Fruit fly (Drosophila melanogaster) whole organism, wandering third instar larva: Measurements from ENCODE around the gene CG3909.

Source experiments
- Abd-B ChIP-seq: fragments of >200 bp; optimal IDR thresholded peaks from 2 replicates; lab custom pipeline; 2017; ENCODE audit warnings: missing biosample characterization, missing genetic modification characterization
- CG32264 ChIP-seq: fragments of 200-800 bp; sonication (Bioruptor generic); optimal IDR thresholded peaks from 2 replicates; lab custom pipeline; 2016; ENCODE audit warnings: missing biosample characterization, missing genetic modification characterization
- CG9705 ChIP-seq: fragments of 200-800 bp; sonication (Bioruptor generic); optimal IDR thresholded peaks from 2 replicates; lab custom pipeline; 2018; ENCODE audit warnings: missing biosample characterization, mild to moderate bottlenecking, missing genetic modification characterization
- CrebA ChIP-seq: fragments of 200-800 bp; sonication (Bioruptor generic); optimal IDR thresholded peaks from 2 replicates; lab custom pipeline; 2016; ENCODE audit warnings: missing biosample characterization, mild to moderate bottlenecking, missing genetic modification characterization, borderline replicate concordance
- Dfd ChIP-seq: fragments of >200 bp; optimal IDR thresholded peaks from 2 replicates; lab custom pipeline; 2017; ENCODE audit warnings: missing biosample characterization, missing genetic modification characterization
- Dif ChIP-seq: fragments of 200-275, 200-300 bp; sonication (Bioruptor generic); optimal IDR thresholded peaks from 2 replicates; lab custom pipeline; 2018; ENCODE audit warnings: missing biosample characterization, missing genetic modification characterization; ENCODE audit not compliant: partially characterized antibody
- GATAd ChIP-seq: sonication (Bioruptor generic); optimal IDR thresholded peaks from 2 replicates; lab custom pipeline; 2016; ENCODE audit warnings: missing biosample characterization, missing genetic modification characterization
- HLH106 ChIP-seq: fragments of 200-800 bp; optimal IDR thresholded peaks from 3 replicates; lab custom pipeline; 2019; ENCODE audit warnings: missing biosample characterization, mild to moderate bottlenecking, missing genetic modification characterization, moderate library complexity
- Hnf4 ChIP-seq: fragments of 200-800 bp; sonication (Bioruptor generic); optimal IDR thresholded peaks from 2 replicates; lab custom pipeline; 2016; ENCODE audit warnings: missing biosample characterization, mild to moderate bottlenecking, missing genetic modification characterization
- Hr78 ChIP-seq: fragments of >200 bp; optimal IDR thresholded peaks from 2 replicates; lab custom pipeline; 2017; ENCODE audit warnings: missing biosample characterization, missing genetic modification characterization
- Hr83 ChIP-seq: fragments of 200-300 bp; sonication (Bioruptor generic); optimal IDR thresholded peaks from 2 replicates; lab custom pipeline; 2016; ENCODE audit warnings: missing biosample characterization, mild to moderate bottlenecking, missing genetic modification characterization, moderate library complexity; ENCODE audit not compliant: poor library complexity, severe bottlenecking
- Jra ChIP-seq: sonication (Bioruptor generic); optimal IDR thresholded peaks from 2 replicates; lab custom pipeline; 2016; ENCODE audit warnings: missing biosample characterization, missing genetic modification characterization
- Mio ChIP-seq: sonication (Bioruptor generic); optimal IDR thresholded peaks from 2 replicates; lab custom pipeline; 2016; ENCODE audit warnings: missing biosample characterization, missing genetic modification characterization
- N ChIP-seq: fragments of >200 bp; optimal IDR thresholded peaks from 2 replicates; lab custom pipeline; 2018; ENCODE audit warnings: missing biosample characterization, missing external identifiers, missing genetic modification characterization
- OdsH ChIP-seq: fragments of 200-800 bp; sonication (Bioruptor generic); optimal IDR thresholded peaks from 2 replicates; lab custom pipeline; 2016; ENCODE audit warnings: missing biosample characterization, mild to moderate bottlenecking, missing genetic modification characterization
- Rel ChIP-seq, 2 experiments: fragments of 200-800 bp; sonication (Bioruptor generic) in 1 of 2; optimal IDR thresholded peaks; 2 replicates in 1 of 2; 3 replicates in 1 of 2; lab custom pipeline; 2016 to 2019; ENCODE audit warnings: mild to moderate bottlenecking in 2 of 2, missing biosample characterization in 2 of 2, missing genetic modification characterization in 2 of 2, moderate library complexity in 1 of 2
- Sp1 ChIP-seq: fragments of 200-800 bp; sonication (Bioruptor generic); optimal IDR thresholded peaks from 3 replicates; lab custom pipeline; 2019; ENCODE audit warnings: missing biosample characterization, mild to moderate bottlenecking, missing genetic modification characterization, moderate library complexity
- Vsx2 ChIP-seq: fragments of 200-300, 225-300 bp; sonication (Bioruptor generic); optimal IDR thresholded peaks from 2 replicates; lab custom pipeline; 2018; ENCODE audit warnings: missing biosample characterization, missing genetic modification characterization; ENCODE audit not compliant: partially characterized antibody
- br ChIP-seq: fragments of 200-800 bp; sonication (Bioruptor generic); optimal IDR thresholded peaks from 2 replicates; lab custom pipeline; 2016; ENCODE audit warnings: missing biosample characterization, missing genetic modification characterization
- dl ChIP-seq, 2 experiments: fragments of 175-275, 200-275 bp in 1 of 2; fragments of 200-275 bp in 1 of 2; sonication (Bioruptor generic); optimal IDR thresholded peaks; lab custom pipeline; 2018; ENCODE audit warnings: mild to moderate bottlenecking in 2 of 2, missing biosample characterization in 2 of 2, missing genetic modification characterization in 2 of 2, moderate library complexity in 2 of 2; ENCODE audit not compliant: partially characterized antibody in 2 of 2, insufficient read depth in 1 of 2
- dsf ChIP-seq: sonication (Bioruptor generic); optimal IDR thresholded peaks from 2 replicates; lab custom pipeline; 2016; ENCODE audit warnings: missing biosample characterization, missing genetic modification characterization, borderline replicate concordance
- ey ChIP-seq: fragments of 200-800 bp; sonication (Bioruptor generic); optimal IDR thresholded peaks from 2 replicates; lab custom pipeline; 2016; ENCODE audit warnings: missing biosample characterization, missing genetic modification characterization
- foxo ChIP-seq, 2 experiments: fragments of 200-800 bp; sonication (Bioruptor generic); optimal IDR thresholded peaks; 2 replicates in 1 of 2; 3 replicates in 1 of 2; lab custom pipeline; 2016 to 2017; ENCODE audit warnings: missing biosample characterization in 2 of 2, missing genetic modification characterization in 2 of 2
- fru ChIP-seq: fragments of 200-800 bp; sonication (Bioruptor generic); optimal IDR thresholded peaks from 3 replicates; lab custom pipeline; 2016; ENCODE audit warnings: missing biosample characterization, mild to moderate bottlenecking, missing genetic modification characterization
- h ChIP-seq: fragments of 200-800 bp; sonication (Bioruptor generic); optimal IDR thresholded peaks from 3 replicates; lab custom pipeline; 2016; ENCODE audit warnings: missing biosample characterization, mild to moderate bottlenecking, missing genetic modification characterization
- jim ChIP-seq: fragments of 175-275, 200-325 bp; sonication (Bioruptor generic); optimal IDR thresholded peaks from 2 replicates; lab custom pipeline; 2016; ENCODE audit warnings: missing biosample characterization, mild to moderate bottlenecking, missing genetic modification characterization
- lola ChIP-seq: fragments of >200 bp; optimal IDR thresholded peaks from 2 replicates; lab custom pipeline; 2017; ENCODE audit warnings: missing biosample characterization, missing genetic modification characterization
- pan ChIP-seq: fragments of >200 bp; optimal IDR thresholded peaks from 2 replicates; lab custom pipeline; 2017
- psq ChIP-seq: fragments of 200-800 bp; sonication (Bioruptor generic); optimal IDR thresholded peaks from 3 replicates; lab custom pipeline; 2017; ENCODE audit warnings: missing biosample characterization, mild to moderate bottlenecking, missing genetic modification characterization, moderate library complexity
- rgr ChIP-seq: fragments of 200-800 bp; sonication (Bioruptor generic); optimal IDR thresholded peaks from 3 replicates; lab custom pipeline; 2016; ENCODE audit warnings: missing biosample characterization, mild to moderate bottlenecking, missing genetic modification characterization
- sage ChIP-seq: fragments of 200-800 bp; sonication (Bioruptor generic); optimal IDR thresholded peaks from 2 replicates; lab custom pipeline; 2016; ENCODE audit warnings: missing biosample characterization, mild to moderate bottlenecking, missing genetic modification characterization
- sv ChIP-seq: fragments of 200-800 bp; sonication (Bioruptor generic); optimal IDR thresholded peaks from 3 replicates; lab custom pipeline; 2016; ENCODE audit warnings: missing biosample characterization, missing genetic modification characterization
- tai ChIP-seq: sonication (Bioruptor generic); optimal IDR thresholded peaks from 2 replicates; lab custom pipeline; 2016; ENCODE audit warnings: missing biosample characterization, missing genetic modification characterization
- woc ChIP-seq: sonication (Bioruptor generic); optimal IDR thresholded peaks from 2 replicates; lab custom pipeline; 2016; ENCODE audit warnings: missing biosample characterization, mild to moderate bottlenecking, missing genetic modification characterization

CG3909 gene

DNA sequence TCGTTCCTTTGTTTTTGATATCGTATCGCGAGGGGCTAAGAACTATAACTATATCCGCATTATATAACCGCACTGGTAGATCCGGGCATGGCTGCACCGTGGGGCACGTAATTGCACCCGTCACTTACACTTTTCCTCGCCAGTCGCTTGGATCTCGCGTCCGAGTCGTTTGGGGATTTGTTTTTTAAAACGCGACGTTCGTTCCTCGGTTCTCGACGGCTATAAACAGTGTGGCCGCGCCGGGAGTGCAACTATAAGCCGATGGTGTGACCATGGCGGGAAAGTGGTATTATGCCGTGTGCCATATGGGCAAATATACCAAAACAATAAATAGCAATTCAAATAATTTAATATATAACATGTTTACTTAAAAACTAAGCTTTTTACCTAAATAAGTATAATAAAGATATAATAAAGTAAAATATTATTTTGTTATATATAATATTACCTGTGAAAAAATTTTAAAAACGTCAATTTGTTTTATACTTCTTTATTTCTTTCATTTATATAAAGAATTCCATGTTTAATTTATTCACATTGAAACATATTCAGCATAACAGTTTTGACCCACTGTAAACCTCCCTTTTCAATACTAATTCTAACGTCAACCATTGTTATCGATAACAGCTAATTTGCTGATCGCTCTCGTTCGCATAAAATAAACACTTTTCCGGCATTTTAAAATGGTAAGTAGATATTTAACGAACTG lies at the start of gene CG3909, which contains the start of gene Mical:
Gene CG3909 (plus strand): TSS at position 607 of the 709 bp plus-strand sequence.
Gene Mical (minus strand): TSS at position 232 of the 709 bp plus-strand sequence.
- TF ChIP-seq foxo (GFP tag; optimal IDR thresholded peaks at IDR 0.05; lab: Kevin White, UChicago) (peak in 1 of 2 experiments; percentile 87), br (peak; percentile 15), ey (GFP tag; lab: Kevin White, UChicago) (peak; percentile 52), psq (GFP tag; lab: Kevin White, UChicago) (peak; percentile 74), CG9705 (GFP tag; lab: Kevin White, UChicago) (peak; percentile 49), rgr (GFP tag; lab: Kevin White, UChicago) (peak; percentile 69), sv (GFP tag; lab: Kevin White, UChicago) (peak; percentile 36), jim (GFP tag; lab: Kevin White, UChicago) (peak; percentile 25), dsf (GFP tag; lab: Kevin White, UChicago) (peak; percentile 65), Dif (GFP tag; lab: Kevin White, UChicago) (peak; percentile 59), fru (GFP tag; lab: Kevin White, UChicago) (peak; percentile 67), h (GFP tag; lab: Kevin White, UChicago) (peak; percentile 71), HLH106 (tag; lab: Kevin White, UChicago) (peak; percentile 89), CrebA (no peak), pan (lab: Kevin White, UChicago) (no peak), Rel (GFP tag; optimal IDR thresholded peaks at IDR 0.05; lab: Kevin White, UChicago) (no peak), Rel (tag; optimal IDR thresholded peaks at IDR 0.05; lab: Kevin White, UChicago) (peak; percentile 77), OdsH (peak; percentile 68), Abd-B (GFP tag; lab: Kevin White, UChicago) (no peak), Sp1 (GFP tag; lab: Kevin White, UChicago) (peak; percentile 86), N (GFP tag; lab: Kevin White, UChicago) (no peak), Jra (GFP tag; lab: Kevin White, UChicago) (peak; percentile 16), dl (GFP tag; optimal IDR thresholded peaks at IDR 0.05; lab: Kevin White, UChicago; ENCODE audit: insufficient read depth in 1 of 2, partially characterized antibody in 2 of 2) (no peak), sage (GFP tag; lab: Kevin White, UChicago) (peak; percentile 15), Hr83 (GFP tag; lab: Kevin White, UChicago) (peak; percentile 51), Hr78 (GFP tag; lab: Kevin White, UChicago) (no peak), Dfd (no peak), woc (GFP tag; lab: Kevin White, UChicago) (peak; percentile 60), tai (GFP tag; lab: Kevin White, UChicago) (no peak), GATAd (no peak), lola (GFP tag; lab: Kevin White, UChicago) (no peak), Hnf4 (GFP tag; lab: Kevin White, UChicago) (peak; percentile 82), Vsx2 (peak; percentile 94), Mio (GFP tag; lab: Kevin White, UChicago) (no peak), CG32264 (GFP tag; lab: Kevin White, UChicago) (no peak)

DNA sequence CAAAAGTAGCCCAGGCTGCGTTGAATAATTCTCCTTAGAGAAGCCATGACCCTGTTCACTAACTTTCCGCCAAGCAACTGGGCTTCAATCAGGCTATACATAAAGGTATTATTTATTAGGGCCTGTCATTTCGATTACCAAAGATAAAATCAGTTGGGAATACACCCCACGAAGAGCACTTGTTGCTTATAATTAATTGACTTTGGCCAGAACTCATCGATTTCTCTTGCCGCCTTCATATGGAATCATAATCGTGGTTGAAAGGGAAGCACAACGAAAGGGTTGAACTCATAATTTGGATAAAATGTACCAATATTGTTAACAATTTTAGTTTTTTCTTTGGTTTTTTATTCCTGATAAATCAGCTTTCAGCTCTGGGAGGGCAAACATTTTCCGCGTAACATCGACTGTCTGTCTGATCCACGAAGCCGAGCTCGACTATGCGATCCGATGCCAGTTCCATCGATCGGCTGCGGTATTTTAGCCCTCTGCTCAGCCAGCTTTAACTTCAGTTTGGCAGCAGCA lies 46.3 kb upstream of the CG3909 start, which contains the start of the genes Gr85a and Spn85F:
Gene Gr85a (minus strand): TSS at position 101 of the 525 bp plus-strand sequence.
Gene Spn85F (plus strand): TSS at position 475 of the 525 bp plus-strand sequence.
- TF ChIP-seq sv (GFP tag; lab: Kevin White, UChicago): no peak
- no peak for TF ChIP-seq Mio (GFP tag; lab: Kevin White, UChicago)
- no peak for TF ChIP-seq GATAd
- no peak for TF ChIP-seq sage (GFP tag; lab: Kevin White, UChicago)
